Fruit fly (Drosophila melanogaster) whole organism, embryonic: ENCODE data around the gene numb.

Experiments used
- Asciz ChIP-seq: fragments of 200-800 bp; sonication (Bioruptor generic); optimal IDR thresholded peaks from 2 replicates; lab custom pipeline; 2017; ENCODE audit warnings: missing biosample characterization, mild to moderate bottlenecking, missing genetic modification characterization, missing genetic modification reagents
- Bgb ChIP-seq: fragments of 200-800 bp; sonication (Bioruptor generic); IDR thresholded peaks from 2 replicates; pipeline ENCODE4 v1.3.6; 2022; ENCODE audit warnings: missing biosample characterization, missing genetic modification characterization; ENCODE audit not compliant: partially characterized antibody
- CG10462 ChIP-seq: fragments of 200-800 bp; sonication (Bioruptor generic); optimal IDR thresholded peaks from 2 replicates; lab custom pipeline; 2016; ENCODE audit warnings: missing biosample characterization, missing genetic modification characterization
- CG11456 ChIP-seq: fragments of 200-800 bp; sonication (Bioruptor generic); IDR thresholded peaks from 3 replicates; pipeline ENCODE4 v1.3.6; 2022; ENCODE audit warnings: missing biosample characterization, missing genetic modification characterization
- CG11696 ChIP-seq: fragments of 200-800 bp; sonication (Bioruptor generic); IDR thresholded peaks from 2 replicates; pipeline ENCODE4 v1.3.6; 2022; ENCODE audit warnings: missing biosample characterization, missing genetic modification characterization
- CG14965 ChIP-seq: fragments of 200-800 bp; sonication (Bioruptor generic); optimal IDR thresholded peaks from 2 replicates; lab custom pipeline; 2016; ENCODE audit warnings: missing biosample characterization, missing genetic modification characterization, borderline replicate concordance
- CG1647 ChIP-seq: fragments of 200-800 bp; sonication (Bioruptor generic); optimal IDR thresholded peaks from 3 replicates; lab custom pipeline; 2016; ENCODE audit warnings: missing biosample characterization, missing genetic modification characterization
- CG3281 ChIP-seq: fragments of 200-800 bp; sonication (Bioruptor generic); optimal IDR thresholded peaks from 3 replicates; lab custom pipeline; 2017; ENCODE audit warnings: missing biosample characterization, mild to moderate bottlenecking, missing genetic modification characterization
- CG34376 ChIP-seq: fragments of 200-800 bp; sonication (Bioruptor generic); optimal IDR thresholded peaks from 2 replicates; lab custom pipeline; 2018; ENCODE audit warnings: missing biosample characterization, mild to moderate bottlenecking, missing genetic modification characterization
- CG4282 ChIP-seq: fragments of 200-800 bp; sonication (Bioruptor generic); optimal IDR thresholded peaks from 2 replicates; lab custom pipeline; 2016; ENCODE audit warnings: missing biosample characterization, missing genetic modification characterization
- CG4404 ChIP-seq: fragments of 200-800 bp; sonication (Bioruptor generic); IDR thresholded peaks from 2 replicates; pipeline ENCODE4 v1.3.6; 2022; ENCODE audit warnings: missing biosample characterization, missing genetic modification characterization
- CG4707 ChIP-seq: fragments of 200-800 bp; sonication (Bioruptor generic); optimal IDR thresholded peaks from 2 replicates; lab custom pipeline; 2018; ENCODE audit warnings: missing biosample characterization, mild to moderate bottlenecking, missing genetic modification characterization, moderate library complexity
- CG4730 ChIP-seq: fragments of 200-800 bp; sonication (Bioruptor generic); IDR thresholded peaks from 2 replicates; pipeline ENCODE4 v1.3.6; 2022; ENCODE audit warnings: missing biosample characterization, missing genetic modification characterization
- CG5180 ChIP-seq: fragments of 200-800 bp; sonication (Bioruptor generic); optimal IDR thresholded peaks from 3 replicates; lab custom pipeline; 2017; ENCODE audit warnings: missing biosample characterization, missing genetic modification characterization, mild to moderate bottlenecking, moderate library complexity, missing genetic modification reagents
- Dp ChIP-seq: fragments of 200-800 bp; sonication (Bioruptor generic); optimal IDR thresholded peaks from 2 replicates; lab custom pipeline; 2018; ENCODE audit warnings: missing biosample characterization, mild to moderate bottlenecking, missing genetic modification characterization, moderate library complexity
- Elba2 ChIP-seq: fragments of 200-800 bp; sonication (Bioruptor generic); optimal IDR thresholded peaks from 3 replicates; lab custom pipeline; 2016; ENCODE audit warnings: missing biosample characterization, missing genetic modification characterization
- H2.0 ChIP-seq: fragments of 200-800 bp; sonication (Bioruptor generic); IDR thresholded peaks from 2 replicates; pipeline ENCODE4 v1.3.6; 2022; ENCODE audit warnings: missing biosample characterization, missing genetic modification characterization
- HHEX ChIP-seq: fragments of 200-800 bp; sonication (Bioruptor generic); optimal IDR thresholded peaks from 3 replicates; lab custom pipeline; 2017; ENCODE audit warnings: missing biosample characterization, mild to moderate bottlenecking, missing genetic modification characterization, missing genetic modification reagents
- Hand ChIP-seq: fragments of 200-800 bp; sonication (Bioruptor generic); optimal IDR thresholded peaks from 2 replicates; lab custom pipeline; 2017; ENCODE audit warnings: mild to moderate bottlenecking, missing biosample characterization, missing genetic modification reagents, missing genetic modification characterization
- Hmx ChIP-seq: fragments of 200-800 bp; sonication (Bioruptor generic); optimal IDR thresholded peaks from 2 replicates; lab custom pipeline; 2016; ENCODE audit warnings: missing biosample characterization, missing genetic modification characterization
- NC2β ChIP-seq: fragments of 200-800 bp; sonication (Bioruptor generic); optimal IDR thresholded peaks from 2 replicates; lab custom pipeline; 2016; ENCODE audit warnings: missing biosample characterization, missing genetic modification characterization
- Ravus ChIP-seq: fragments of 200-800 bp; sonication (Bioruptor generic); IDR thresholded peaks from 2 replicates; pipeline ENCODE4 v1.3.6; 2022; ENCODE audit warnings: missing biosample characterization, missing genetic modification characterization
- Sox102F ChIP-seq: fragments of 200-800 bp; sonication (Bioruptor generic); optimal IDR thresholded peaks from 2 replicates; lab custom pipeline; 2018; ENCODE audit warnings: missing biosample characterization, mild to moderate bottlenecking, missing genetic modification characterization, moderate library complexity
- Ssrp ChIP-seq: fragments of 200-800 bp; sonication (Bioruptor generic); optimal IDR thresholded peaks from 2 replicates; lab custom pipeline; 2018; ENCODE audit warnings: missing biosample characterization, mild to moderate bottlenecking, missing genetic modification characterization, moderate library complexity
- TFAM ChIP-seq: fragments of 200-800 bp; sonication (Bioruptor generic); optimal IDR thresholded peaks from 2 replicates; lab custom pipeline; 2017; ENCODE audit warnings: missing biosample characterization, missing genetic modification characterization, inconsistent platforms
- Taf1 ChIP-seq: fragments of 200-800 bp; sonication (Bioruptor generic); IDR thresholded peaks from 2 replicates; pipeline ENCODE4 v1.3.6; 2022; ENCODE audit warnings: missing biosample characterization, missing genetic modification characterization
- Usf ChIP-seq: fragments of 200-800 bp; sonication (Bioruptor generic); optimal IDR thresholded peaks from 2 replicates; lab custom pipeline; 2017; ENCODE audit warnings: missing genotype, missing biosample characterization, missing genetic modification characterization
- abd-A ChIP-seq: fragments of 200-800 bp; sonication (Bioruptor generic); optimal IDR thresholded peaks from 3 replicates; lab custom pipeline; 2019; ENCODE audit warnings: missing biosample characterization, mild to moderate bottlenecking, missing genetic modification characterization, moderate library complexity
- ac ChIP-seq: fragments of 200-800 bp; sonication (Bioruptor generic); optimal IDR thresholded peaks from 3 replicates; lab custom pipeline; 2017; ENCODE audit warnings: missing biosample characterization, mild to moderate bottlenecking, missing genetic modification characterization
- bowl ChIP-seq: fragments of 200-800 bp; sonication (Bioruptor generic); IDR thresholded peaks from 2 replicates; pipeline ENCODE4 v1.3.6; 2022; ENCODE audit warnings: missing biosample characterization, missing genetic modification characterization
- caup ChIP-seq: fragments of 200-800 bp; sonication (Bioruptor generic); optimal IDR thresholded peaks from 3 replicates; lab custom pipeline; 2017; ENCODE audit warnings: missing biosample characterization, mild to moderate bottlenecking, missing genetic modification characterization, moderate library complexity; ENCODE audit not compliant: severe bottlenecking
- disco-r ChIP-seq: fragments of 200-800 bp; sonication (Bioruptor generic); optimal IDR thresholded peaks from 2 replicates; lab custom pipeline; 2016; ENCODE audit warnings: missing biosample characterization, missing genetic modification characterization
- en ChIP-seq: fragments of 200-800 bp; sonication (Bioruptor generic); optimal IDR thresholded peaks from 2 replicates; lab custom pipeline; 2016; ENCODE audit warnings: missing biosample characterization, missing genetic modification characterization
- fd102C ChIP-seq: fragments of 200-800 bp; sonication (Bioruptor generic); optimal IDR thresholded peaks from 2 replicates; lab custom pipeline; 2018; ENCODE audit warnings: missing biosample characterization, mild to moderate bottlenecking, missing genetic modification characterization, moderate library complexity
- gro ChIP-seq: fragments of 200-800 bp; sonication (Bioruptor generic); optimal IDR thresholded peaks from 2 replicates; lab custom pipeline; 2016; ENCODE audit warnings: missing biosample characterization, missing genetic modification characterization
- hb ChIP-seq: fragments of 200-800 bp; sonication (Bioruptor generic); IDR thresholded peaks from 3 replicates; pipeline ENCODE4 v1.3.6; 2022; ENCODE audit warnings: missing biosample characterization, missing genetic modification characterization; ENCODE audit not compliant: partially characterized antibody
- klu ChIP-seq: fragments of 200-800 bp; sonication (Bioruptor generic); IDR thresholded peaks from 2 replicates; pipeline ENCODE4 v1.3.6; 2022; ENCODE audit warnings: missing biosample characterization, missing genetic modification characterization
- kni ChIP-seq: fragments of 200-800 bp; sonication (Bioruptor generic); optimal IDR thresholded peaks from 3 replicates; lab custom pipeline; 2017; ENCODE audit warnings: mild to moderate bottlenecking, missing biosample characterization, missing genetic modification reagents, missing genetic modification characterization
- lbe ChIP-seq: fragments of 200-800 bp; sonication (Bioruptor generic); optimal IDR thresholded peaks from 2 replicates; lab custom pipeline; 2016; ENCODE audit warnings: missing biosample characterization, mild to moderate bottlenecking, missing genetic modification characterization
- mam ChIP-seq: fragments of 200-800 bp; sonication (Bioruptor generic); optimal IDR thresholded peaks from 3 replicates; lab custom pipeline; 2016; ENCODE audit warnings: missing biosample characterization, missing genetic modification characterization
- prd ChIP-seq, 3 experiments: fragments of >200 bp in 2 of 3; fragments of 200-800 bp in 1 of 3; sonication (Bioruptor generic) in 1 of 3; optimal IDR thresholded peaks in 2 of 3; IDR thresholded peaks in 1 of 3; 2 replicates in 2 of 3; 3 replicates in 1 of 3; pipeline versions ENCODE4 v1.3.6 to Lab custom; 2017 to 2022; ENCODE audit warnings: missing biosample characterization in 1 of 3, missing genetic modification characterization in 1 of 3
- sens ChIP-seq: fragments of 200-800 bp; sonication (Bioruptor generic); peaks from one replicate; lab custom pipeline; 2016; ENCODE audit warnings: missing biosample characterization, missing genetic modification characterization
- sim ChIP-seq: fragments of 200-800 bp; sonication (Bioruptor generic); IDR thresholded peaks from 2 replicates; pipeline ENCODE4 v1.3.6; 2022; ENCODE audit warnings: missing biosample characterization, missing genetic modification characterization
- slou ChIP-seq: fragments of 200-800 bp; sonication (Bioruptor generic); optimal IDR thresholded peaks from 3 replicates; lab custom pipeline; 2016; ENCODE audit warnings: missing biosample characterization, missing genetic modification characterization
- sug ChIP-seq: fragments of 200-800 bp; optimal IDR thresholded peaks from 2 replicates; lab custom pipeline; 2019; ENCODE audit warnings: missing biosample characterization, mild to moderate bottlenecking, missing genetic modification characterization, moderate library complexity
- vfl ChIP-seq: fragments of 200-800 bp; sonication (Bioruptor generic); optimal IDR thresholded peaks from 2 replicates; lab custom pipeline; 2016; ENCODE audit warnings: missing biosample characterization, missing genetic modification characterization
- wek ChIP-seq: fragments of 200-800 bp; sonication (Bioruptor generic); optimal IDR thresholded peaks from 3 replicates; lab custom pipeline; 2018; ENCODE audit warnings: missing biosample characterization, mild to moderate bottlenecking, missing genetic modification characterization, moderate library complexity
- wor ChIP-seq: fragments of 200-800 bp; sonication (Bioruptor generic); IDR thresholded peaks from 2 replicates; pipeline ENCODE4 v1.3.6; 2022; ENCODE audit warnings: missing biosample characterization, missing genetic modification characterization

numb gene

dm6 chr2L:9430992-9431602, 6.2 kb upstream of the numb start, which contains the start of the genes FucTB and scat (continued):
- TF ChIP-seq wek = no peak
- peak; percentile 69 for TF ChIP-seq Dp (GFP tag; lab: Kevin White, UChicago)
- peak; percentile 89 for TF ChIP-seq H2.0
- TF ChIP-seq sim (GFP tag; lab: Robert Waterston, UW) = peak; percentile 43; the same call in 1 of the 2 replicates
- peak; percentile 94 for TF ChIP-seq CG11456 (GFP tag; lab: Robert Waterston, UW)
- TF ChIP-seq disco-r = no peak
- TF ChIP-seq sug (tag; lab: Kevin White, UChicago) = peak; percentile 87
- peak; percentile 7 for TF ChIP-seq gro
- TF ChIP-seq Taf1 (GFP tag; lab: Robert Waterston, UW) = peak; percentile 70
- no peak for TF ChIP-seq abd-A
- TF ChIP-seq Usf (GFP tag; lab: Kevin White, UChicago) = peak; percentile 95
- TF ChIP-seq caup = peak; percentile 78
- peak; percentile 91 for TF ChIP-seq klu (GFP tag; lab: Robert Waterston, UW)
- TF ChIP-seq CG4282 = peak; percentile 44
- TF ChIP-seq Hmx (GFP tag; lab: Kevin White, UChicago) = no peak
- TF ChIP-seq wor = peak; percentile 91
- TF ChIP-seq kni (GFP tag; lab: Kevin White, UChicago) = peak; percentile 16
- TF ChIP-seq hb (GFP tag; lab: Robert Waterston, UW) = no peak
- peak; percentile 86 for TF ChIP-seq CG4730 (GFP tag; lab: Robert Waterston, UW)
- TF ChIP-seq Ssrp (tag; lab: Kevin White, UChicago) = peak; percentile 97
- TF ChIP-seq bowl = peak; percentile 55; the same call in 1 of the 2 replicates
- no peak for TF ChIP-seq en (GFP tag; lab: Kevin White, UChicago)
- peak; percentile 62 for TF ChIP-seq mam
- peak; percentile 52 for TF ChIP-seq Ravus (GFP tag; lab: Robert Waterston, UW)
- peak; percentile 64 for TF ChIP-seq CG1647 (GFP tag; lab: Kevin White, UChicago)
- peak; percentile 47 for TF ChIP-seq Hand
- TF ChIP-seq sens (GFP tag; lab: Kevin White, UChicago) = peak; percentile 70
- no peak for TF ChIP-seq prd (optimal IDR thresholded peaks at IDR 0.05; lab: Kevin White, UChicago)
- peak; percentile 95 for TF ChIP-seq prd (GFP tag; IDR thresholded peaks at IDR 0.05; lab: Robert Waterston, UW)
- TF ChIP-seq HHEX (GFP tag; lab: Kevin White, UChicago) = peak; percentile 87
- peak; percentile 10 for TF ChIP-seq NC2β (GFP tag; lab: Kevin White, UChicago)
- peak; percentile 72 for TF ChIP-seq Asciz (GFP tag; lab: Kevin White, UChicago)
- no peak for TF ChIP-seq fd102C (GFP tag; lab: Kevin White, UChicago)
- TF ChIP-seq CG10462 = peak; percentile 76
- TF ChIP-seq CG14965 (GFP tag; lab: Kevin White, UChicago) = no peak
- TF ChIP-seq vfl (GFP tag; lab: Kevin White, UChicago) = peak; percentile 82
- peak; percentile 88 for TF ChIP-seq CG3281 (GFP tag; lab: Kevin White, UChicago)
- peak; percentile 20 for TF ChIP-seq ac
- peak; percentile 87 for TF ChIP-seq lbe (GFP tag; lab: Kevin White, UChicago)
- no peak for TF ChIP-seq TFAM
- TF ChIP-seq slou (GFP tag; lab: Kevin White, UChicago) = peak; percentile 88
- peak; percentile 39 for TF ChIP-seq CG34376 (GFP tag; lab: Kevin White, UChicago)
- peak; percentile 67; the same call in 1 of the 2 replicates for TF ChIP-seq CG11696
- no peak for TF ChIP-seq CG4707
- peak; percentile 50 for TF ChIP-seq CG5180 (GFP tag; lab: Kevin White, UChicago)
- TF ChIP-seq CG4404 (GFP tag; lab: Robert Waterston, UW) = peak; percentile 96
- TF ChIP-seq Elba2 (GFP tag; lab: Kevin White, UChicago) = peak; percentile 68
- peak; percentile 95 for TF ChIP-seq Sox102F
- TF ChIP-seq Bgb (GFP tag; lab: Robert Waterston, UW) = peak; percentile 47
